Worm (Caenorhabditis elegans) whole organism, mixed stage, embryonic: ENCODE results near the gene Y69A2AR.51.

Experiments
- ceh-39 ChIP-seq: fragments of 150-350 bp; optimal IDR thresholded peaks from 2 replicates; lab custom pipeline; 2014; ENCODE audit warnings: missing biosample characterization, missing genetic modification characterization
- lin-13 ChIP-seq: fragments of 150-350 bp; optimal IDR thresholded peaks from 2 replicates; lab custom pipeline; 2014; ENCODE audit warnings: missing biosample characterization, missing genetic modification characterization
- mep-1 ChIP-seq: fragments of 150-350 bp; optimal IDR thresholded peaks from 2 replicates; lab custom pipeline; 2017; ENCODE audit warnings: missing biosample characterization, missing genetic modification reagents, missing genetic modification characterization, inconsistent platforms
- nhr-12 ChIP-seq: fragments of 150-350 bp; optimal IDR thresholded peaks from 2 replicates; lab custom pipeline; 2014; ENCODE audit warnings: missing biosample characterization, missing genetic modification characterization
- nhr-237 ChIP-seq: fragments of 150-350 bp; optimal IDR thresholded peaks from 2 replicates; lab custom pipeline; 2014; ENCODE audit warnings: missing biosample characterization, missing genetic modification characterization
- pha-4 ChIP-seq: fragments of 150-350 bp; optimal IDR thresholded peaks from 2 replicates; lab custom pipeline; 2018; ENCODE audit warnings: missing biosample characterization, missing genetic modification reagents, missing genetic modification characterization
- sem-2 ChIP-seq: fragments of 200-800 bp; sonication (Bioruptor generic); optimal IDR thresholded peaks from 2 replicates; lab custom pipeline; 2018; ENCODE audit warnings: mild to moderate bottlenecking, missing genetic modification characterization, missing compliant biosample characterization
- snpc-4 ChIP-seq: fragments of 150-350 bp; optimal IDR thresholded peaks from 2 replicates; lab custom pipeline; 2014; ENCODE audit warnings: missing biosample characterization, missing genetic modification characterization
- unc-39 ChIP-seq: fragments of 150-350 bp; optimal IDR thresholded peaks from 2 replicates; lab custom pipeline; 2014; ENCODE audit warnings: missing biosample characterization, missing genetic modification characterization
- unc-62 ChIP-seq: fragments of 150-350 bp; optimal IDR thresholded peaks from 2 replicates; lab custom pipeline; 2014; ENCODE audit warnings: missing biosample characterization, missing genetic modification reagents, missing genetic modification characterization

ce11 chrIV:2568267-2568666 is 3.9 kb upstream of the Y69A2AR.51 start, which contains the start of the genes Y69A2AR.25 and Y69A2AR.12:
- TF ChIP-seq nhr-12 (tag; lab: Kevin White, UChicago), result no peak
- TF ChIP-seq unc-62 (GFP tag; lab: Kevin White, UChicago), result no peak
- no peak for TF ChIP-seq snpc-4 (tag; lab: Kevin White, UChicago)
- TF ChIP-seq unc-39 (tag; lab: Kevin White, UChicago), result no peak
- no peak for TF ChIP-seq sem-2 (GFP tag; lab: Kevin White, UChicago)
- TF ChIP-seq pha-4, result no peak
- TF ChIP-seq nhr-237 (tag; lab: Kevin White, UChicago), result no peak
- no peak for TF ChIP-seq ceh-39
- TF ChIP-seq mep-1 (tag; lab: Kevin White, UChicago), result no peak
- no peak for TF ChIP-seq lin-13 (tag; lab: Kevin White, UChicago)
